Worm (Caenorhabditis elegans) whole organism, L3 larva: Measurements from ENCODE around the gene snrp-40.1.

Source experiments
- ZK546.5 ChIP-seq: sonication (generic microtip); optimal IDR thresholded peaks from 2 replicates; lab custom pipeline; 2017; ENCODE audit warnings: missing biosample characterization, missing genetic modification characterization
- aly-2 ChIP-seq: fragments of 150-350 bp; optimal IDR thresholded peaks from 2 replicates; lab custom pipeline; 2014; ENCODE audit warnings: missing biosample characterization, missing genetic modification characterization
- ama-1 ChIP-seq: fragments of 150-350 bp; optimal IDR thresholded peaks from 2 replicates; lab custom pipeline; 2018
- ceh-16 ChIP-seq: sonication (generic microtip); optimal IDR thresholded peaks from 2 replicates; lab custom pipeline; 2017; ENCODE audit warnings: missing biosample characterization, missing genetic modification characterization
- ceh-82 ChIP-seq: fragments of 150-350 bp; optimal IDR thresholded peaks from 2 replicates; lab custom pipeline; 2014; ENCODE audit warnings: missing biosample characterization, missing genetic modification characterization
- ceh-9 ChIP-seq: sonication (generic microtip); optimal IDR thresholded peaks from 2 replicates; lab custom pipeline; 2018; ENCODE audit warnings: missing biosample characterization, missing genetic modification characterization
- daf-12 ChIP-seq: fragments of 150-350 bp; optimal IDR thresholded peaks from 2 replicates; lab custom pipeline; 2014; ENCODE audit warnings: missing biosample characterization, missing genetic modification reagents, missing genetic modification characterization
- egl-27 ChIP-seq: sonication (generic microtip); optimal IDR thresholded peaks from 4 replicates; lab custom pipeline; 2017; ENCODE audit warnings: missing biosample characterization, missing genetic modification reagents, missing genetic modification characterization
- egl-5 ChIP-seq: fragments of 150-350 bp; optimal IDR thresholded peaks from 2 replicates; lab custom pipeline; 2017; ENCODE audit warnings: missing biosample characterization, missing genetic modification reagents, missing genetic modification characterization, inconsistent platforms
- elt-1 ChIP-seq: fragments of 150-350 bp; optimal IDR thresholded peaks from 2 replicates; lab custom pipeline; 2014; ENCODE audit warnings: missing biosample characterization, missing genetic modification characterization
- elt-2 ChIP-seq: sonication (generic microtip); optimal IDR thresholded peaks from 2 replicates; lab custom pipeline; 2016; ENCODE audit warnings: missing genetic modification reagents, mild to moderate bottlenecking, missing genetic modification characterization, missing compliant biosample characterization
- eor-1 ChIP-seq, 2 experiments: fragments of 150-350 bp; optimal IDR thresholded peaks; 2 replicates each; lab custom pipeline; 2014 to 2018; ENCODE audit warnings: missing biosample characterization in 2 of 2, missing genetic modification characterization in 2 of 2
- fkh-10 ChIP-seq: sonication (generic microtip); optimal IDR thresholded peaks from 2 replicates; lab custom pipeline; 2017; ENCODE audit warnings: missing biosample characterization, missing genetic modification reagents, missing genetic modification characterization
- fkh-2 ChIP-seq: fragments of 150-350 bp; optimal IDR thresholded peaks from 2 replicates; lab custom pipeline; 2014; ENCODE audit warnings: missing biosample characterization, missing genetic modification reagents, missing genetic modification characterization
- fos-1 ChIP-seq: fragments of 150-350 bp; optimal IDR thresholded peaks from 2 replicates; lab custom pipeline; 2014; ENCODE audit warnings: missing biosample characterization, missing genetic modification characterization
- hmg-11 ChIP-seq: sonication (generic microtip); optimal IDR thresholded peaks from 2 replicates; lab custom pipeline; 2016; ENCODE audit warnings: missing genetic modification characterization, missing compliant biosample characterization
- jun-1 ChIP-seq: fragments of 150-350 bp; optimal IDR thresholded peaks from 2 replicates; lab custom pipeline; 2014; ENCODE audit warnings: missing biosample characterization, missing genetic modification reagents, missing genetic modification characterization
- lin-15B ChIP-seq: fragments of 150-350 bp; optimal IDR thresholded peaks from 2 replicates; lab custom pipeline; 2014; ENCODE audit warnings: missing biosample characterization, missing genetic modification characterization
- lin-39 ChIP-seq: fragments of 150-350 bp; optimal IDR thresholded peaks from 2 replicates; lab custom pipeline; 2018; ENCODE audit warnings: missing biosample characterization, missing genetic modification reagents, missing genetic modification characterization
- lsy-12 ChIP-seq: sonication (generic microtip); optimal IDR thresholded peaks from 2 replicates; lab custom pipeline; 2016; ENCODE audit warnings: mild to moderate bottlenecking, missing genetic modification characterization, missing compliant biosample characterization
- mml-1 ChIP-seq: fragments of 150-350 bp; sonication (generic microtip); optimal IDR thresholded peaks from 3 replicates; lab custom pipeline; 2014; ENCODE audit warnings: missing biosample characterization, missing genetic modification characterization
- nfya-1 ChIP-seq: sonication (generic microtip); optimal IDR thresholded peaks from 2 replicates; lab custom pipeline; 2017; ENCODE audit warnings: missing genetic modification characterization, mild to moderate bottlenecking, missing compliant biosample characterization, antibody characterized with exemption, moderate library complexity; ENCODE audit not compliant: insufficient read depth
- nhr-12 ChIP-seq: fragments of 150-350 bp; optimal IDR thresholded peaks from 2 replicates; lab custom pipeline; 2014; ENCODE audit warnings: missing biosample characterization, missing genetic modification characterization
- nhr-23 ChIP-seq: fragments of 150-350 bp; optimal IDR thresholded peaks from 2 replicates; lab custom pipeline; 2014; ENCODE audit warnings: missing biosample characterization, missing genetic modification reagents, missing genetic modification characterization
- nhr-237 ChIP-seq: fragments of 150-350 bp; optimal IDR thresholded peaks from 2 replicates; lab custom pipeline; 2014; ENCODE audit warnings: missing biosample characterization, missing genetic modification characterization
- nhr-25 ChIP-seq: sonication (generic microtip); optimal IDR thresholded peaks from 2 replicates; lab custom pipeline; 2017; ENCODE audit warnings: missing biosample characterization, missing genetic modification characterization
- nhr-28 ChIP-seq: fragments of 150-350 bp; optimal IDR thresholded peaks from 2 replicates; lab custom pipeline; 2014; ENCODE audit warnings: missing biosample characterization, missing genetic modification characterization
- nhr-43 ChIP-seq: sonication (generic microtip); optimal IDR thresholded peaks from 2 replicates; lab custom pipeline; 2016; ENCODE audit warnings: mild to moderate bottlenecking, missing genetic modification characterization, missing compliant biosample characterization; ENCODE audit not compliant: poor library complexity, severe bottlenecking
- nhr-67 ChIP-seq: fragments of 150-350 bp; optimal IDR thresholded peaks from 2 replicates; lab custom pipeline; 2014; ENCODE audit warnings: missing biosample characterization, missing genetic modification characterization
- nhr-76 ChIP-seq: fragments of 150-350 bp; sonication (generic microtip); optimal IDR thresholded peaks from 5 replicates; lab custom pipeline; 2014; ENCODE audit warnings: missing biosample characterization, missing genetic modification characterization
- nhr-77 ChIP-seq: fragments of 150-350 bp; optimal IDR thresholded peaks from 2 replicates; lab custom pipeline; 2014; ENCODE audit warnings: missing biosample characterization, missing genetic modification characterization
- pha-4 ChIP-seq: fragments of 150-350 bp; optimal IDR thresholded peaks from 2 replicates; lab custom pipeline; 2014; ENCODE audit warnings: missing biosample characterization, missing genetic modification reagents, missing genetic modification characterization
- pqm-1 ChIP-seq: fragments of 150-350 bp; optimal IDR thresholded peaks from 2 replicates; lab custom pipeline; 2017; ENCODE audit warnings: missing biosample characterization, missing genetic modification characterization, inconsistent platforms
- snpc-4 ChIP-seq: fragments of 150-350 bp; optimal IDR thresholded peaks from 2 replicates; lab custom pipeline; 2014; ENCODE audit warnings: missing biosample characterization, missing genetic modification characterization
- tbx-2 ChIP-seq: sonication (generic microtip); optimal IDR thresholded peaks from 2 replicates; lab custom pipeline; 2016; ENCODE audit warnings: mild to moderate bottlenecking, missing genetic modification characterization, missing compliant biosample characterization
- unc-39 ChIP-seq: sonication (generic microtip); optimal IDR thresholded peaks from 4 replicates; lab custom pipeline; 2017; ENCODE audit warnings: missing biosample characterization, missing genetic modification characterization
- unc-62 ChIP-seq: fragments of 150-350 bp; sonication (generic microtip); optimal IDR thresholded peaks from 4 replicates; lab custom pipeline; 2014; ENCODE audit warnings: missing biosample characterization, missing genetic modification reagents, missing genetic modification characterization
- zag-1 ChIP-seq: fragments of 150-350 bp; optimal IDR thresholded peaks from 2 replicates; lab custom pipeline; 2014; ENCODE audit warnings: missing biosample characterization, missing genetic modification characterization
- ztf-11 ChIP-seq: fragments of 150-350 bp; optimal IDR thresholded peaks from 2 replicates; lab custom pipeline; 2014; ENCODE audit warnings: missing biosample characterization, missing genetic modification characterization
- ztf-4 ChIP-seq: fragments of 150-350 bp; optimal IDR thresholded peaks from 2 replicates; lab custom pipeline; 2014; ENCODE audit warnings: missing biosample characterization, missing genetic modification characterization

The snrp-40.1 gene

ce11 chrX:11262319-11263074 lies 37.1 kb downstream of the snrp-40.1 start, which contains the start of gene C03A3.2:
C03A3.2 (plus strand) TSS chrX:11262848.
- peak; percentile 42 for TF ChIP-seq elt-1 (tag; lab: Kevin White, UChicago)
- peak; percentile 98 for TF ChIP-seq lin-39
- peak; percentile 78 for TF ChIP-seq lin-15B (tag; lab: Kevin White, UChicago)
- TF ChIP-seq egl-27 (tag; lab: Kevin White, UChicago) = peak; percentile 23
- TF ChIP-seq jun-1 = no peak
- TF ChIP-seq eor-1 (tag; optimal IDR thresholded peaks at IDR 0.05; lab: Kevin White, UChicago) = no peak
- TF ChIP-seq tbx-2 (tag; lab: Kevin White, UChicago) = peak; percentile 19
- TF ChIP-seq zag-1 (tag; lab: Kevin White, UChicago) = no peak
- TF ChIP-seq snpc-4 (tag; lab: Kevin White, UChicago) = peak; percentile 5
- TF ChIP-seq elt-2 = peak; percentile 43
- TF ChIP-seq nhr-23 = peak; percentile 54
- TF ChIP-seq nfya-1 (tag; lab: Kevin White, UChicago) = peak; percentile 88
- peak; percentile 83 for TF ChIP-seq nhr-25 (tag; lab: Kevin White, UChicago)
- peak; percentile 85 for TF ChIP-seq pqm-1 (tag; lab: Kevin White, UChicago)
- TF ChIP-seq fkh-10 (GFP tag; lab: Kevin White, UChicago) = peak; percentile 17
- TF ChIP-seq ceh-16 (tag; lab: Kevin White, UChicago) = no peak
- peak; percentile 95 for TF ChIP-seq egl-5 (tag; lab: Kevin White, UChicago)
- peak; percentile 43 for TF ChIP-seq pha-4 (tag; lab: Kevin White, UChicago)
- no peak for TF ChIP-seq mml-1 (tag; lab: Kevin White, UChicago)
- no peak for TF ChIP-seq ceh-82
- TF ChIP-seq hmg-11 = peak; percentile 84
- no peak for TF ChIP-seq lsy-12

ce11 chrX:11257071-11257470 lies 42.5 kb downstream of the snrp-40.1 start, which contains the start of gene C03A3.1:
C03A3.1 (plus strand) TSS chrX:11257361.
- TF ChIP-seq lin-15B (tag; lab: Kevin White, UChicago) = peak; percentile 21
- TF ChIP-seq hmg-11 = peak; percentile 39
- no peak for TF ChIP-seq ama-1 (lab: Kevin White, UChicago)
- peak; percentile 44 for TF ChIP-seq nfya-1 (tag; lab: Kevin White, UChicago)
- TF ChIP-seq aly-2 = no peak
- TF ChIP-seq daf-12 = no peak
- peak; percentile 83 for TF ChIP-seq lin-39
- no peak for TF ChIP-seq nhr-77 (tag; lab: Kevin White, UChicago)
- no peak for TF ChIP-seq fos-1 (tag; lab: Kevin White, UChicago)

ce11 chrX:11252429-11252828 lies 47.2 kb downstream of the snrp-40.1 start:
- TF ChIP-seq ZK546.5 (tag; lab: Kevin White, UChicago) = no peak
- TF ChIP-seq ztf-4 (tag; lab: Kevin White, UChicago) = no peak
- TF ChIP-seq fkh-2 (tag; lab: Kevin White, UChicago) = no peak
- peak; percentile 68 for TF ChIP-seq hmg-11
- no peak for TF ChIP-seq nhr-28 (tag; lab: Kevin White, UChicago)
- TF ChIP-seq nhr-67 = no peak
- no peak for TF ChIP-seq unc-62 (GFP tag; lab: Kevin White, UChicago)
- TF ChIP-seq egl-5 (tag; lab: Kevin White, UChicago) = no peak
- TF ChIP-seq ceh-16 (tag; lab: Kevin White, UChicago) = no peak
- TF ChIP-seq nhr-76 (tag; lab: Kevin White, UChicago) = no peak
- TF ChIP-seq mml-1 (tag; lab: Kevin White, UChicago) = no peak
- peak; percentile 79 for TF ChIP-seq lin-39
- no peak for TF ChIP-seq eor-1 (tag; optimal IDR thresholded peaks at IDR 0.05; lab: Kevin White, UChicago)
- peak; percentile 57 for TF ChIP-seq nfya-1 (tag; lab: Kevin White, UChicago)
- peak; percentile 27 for TF ChIP-seq tbx-2 (tag; lab: Kevin White, UChicago)
- no peak for TF ChIP-seq aly-2
- TF ChIP-seq pha-4 (tag; lab: Kevin White, UChicago) = peak; percentile 31
- TF ChIP-seq elt-2 = peak; percentile 26
- TF ChIP-seq egl-27 (tag; lab: Kevin White, UChicago) = no peak
- TF ChIP-seq unc-39 (tag; lab: Kevin White, UChicago) = no peak
- no peak for TF ChIP-seq ceh-9
- TF ChIP-seq nhr-12 (tag; lab: Kevin White, UChicago) = no peak
- TF ChIP-seq pqm-1 (tag; lab: Kevin White, UChicago) = peak; percentile 51
- TF ChIP-seq nhr-25 (tag; lab: Kevin White, UChicago) = peak; percentile 43
- no peak for TF ChIP-seq nhr-77 (tag; lab: Kevin White, UChicago)
- TF ChIP-seq nhr-237 (tag; lab: Kevin White, UChicago) = no peak
- TF ChIP-seq lin-15B (tag; lab: Kevin White, UChicago) = no peak
- TF ChIP-seq lsy-12 = no peak
- TF ChIP-seq ztf-11 (tag; lab: Kevin White, UChicago) = no peak
- TF ChIP-seq nhr-43 (tag; lab: Kevin White, UChicago) = peak; percentile 70
